Fruit fly (Drosophila melanogaster) whole organism, prepupa: ENCODE results near the gene rempA.

Source experiments
- CG10669 ChIP-seq: fragments of 200-800 bp; sonication (Bioruptor generic); optimal IDR thresholded peaks from 3 replicates; lab custom pipeline; 2018; ENCODE audit warnings: missing biosample characterization, mild to moderate bottlenecking, missing genetic modification characterization, moderate library complexity
- CG11294 ChIP-seq: fragments of 200-800 bp; sonication (Bioruptor generic); IDR thresholded peaks from 2 replicates; pipeline ENCODE4 v1.3.6; 2022; ENCODE audit warnings: missing biosample characterization, missing genetic modification characterization
- CG11902 ChIP-seq: fragments of 200-800 bp; sonication (Bioruptor generic); optimal IDR thresholded peaks from 3 replicates; lab custom pipeline; 2016; ENCODE audit warnings: missing biosample characterization, missing genetic modification characterization
- CG16779 ChIP-seq: fragments of 200-800 bp; sonication (Bioruptor generic); optimal IDR thresholded peaks from 3 replicates; lab custom pipeline; 2017; ENCODE audit warnings: missing biosample characterization, mild to moderate bottlenecking, missing genetic modification characterization
- CG3032 ChIP-seq: fragments of 200-800 bp; optimal IDR thresholded peaks from 2 replicates; lab custom pipeline; 2019; ENCODE audit warnings: missing biosample characterization, mild to moderate bottlenecking, missing genetic modification characterization, moderate library complexity
- CG31627 ChIP-seq: fragments of 200-800 bp; sonication (Bioruptor generic); optimal IDR thresholded peaks from 3 replicates; lab custom pipeline; 2016; ENCODE audit warnings: missing biosample characterization, missing genetic modification characterization
- CG32006 ChIP-seq: fragments of 200-800 bp; sonication (Bioruptor generic); optimal IDR thresholded peaks from 3 replicates; lab custom pipeline; 2017; ENCODE audit warnings: missing biosample characterization, mild to moderate bottlenecking, missing genetic modification characterization
- CG34406 ChIP-seq: fragments of 200-800 bp; sonication (Bioruptor generic); optimal IDR thresholded peaks from 3 replicates; lab custom pipeline; 2016; ENCODE audit warnings: missing biosample characterization, missing genetic modification characterization
- CG3919 ChIP-seq: fragments of 200-800 bp; sonication (Bioruptor generic); optimal IDR thresholded peaks from 3 replicates; lab custom pipeline; 2016; ENCODE audit warnings: missing biosample characterization, missing genetic modification characterization
- CG4318 ChIP-seq: fragments of 200-800 bp; sonication (Bioruptor generic); optimal IDR thresholded peaks from 3 replicates; lab custom pipeline; 2017; ENCODE audit warnings: missing biosample characterization, mild to moderate bottlenecking, missing genetic modification characterization
- CG6276 ChIP-seq: fragments of 200-800 bp; sonication (Bioruptor generic); optimal IDR thresholded peaks from 2 replicates; lab custom pipeline; 2017; ENCODE audit warnings: missing biosample characterization, mild to moderate bottlenecking, missing genetic modification characterization
- CG6792 ChIP-seq: fragments of 200-800 bp; sonication (Bioruptor generic); optimal IDR thresholded peaks from 3 replicates; lab custom pipeline; 2016; ENCODE audit warnings: missing biosample characterization, missing genetic modification characterization
- CG6854 ChIP-seq: fragments of 200-800 bp; sonication (Bioruptor generic); optimal IDR thresholded peaks from 2 replicates; lab custom pipeline; 2017; ENCODE audit warnings: missing biosample characterization, mild to moderate bottlenecking, missing genetic modification characterization
- CG8119 ChIP-seq: fragments of 200-800 bp; sonication (Bioruptor generic); IDR thresholded peaks from 3 replicates; pipeline ENCODE4 v1.3.6; 2022; ENCODE audit warnings: missing biosample characterization, missing genetic modification characterization
- CG8319 ChIP-seq: fragments of 200-800 bp; sonication (Bioruptor generic); optimal IDR thresholded peaks from 3 replicates; lab custom pipeline; 2016; ENCODE audit warnings: missing biosample characterization, missing genetic modification characterization
- CG8632 ChIP-seq: fragments of 200-800 bp; sonication (Bioruptor generic); optimal IDR thresholded peaks from 3 replicates; lab custom pipeline; 2016; ENCODE audit warnings: missing biosample characterization, missing genetic modification characterization
- Eip78C ChIP-seq: fragments of 200-800 bp; sonication (Bioruptor generic); peaks from one replicate; lab custom pipeline; 2016; ENCODE audit warnings: missing biosample characterization, missing genetic modification characterization
- Hr39 ChIP-seq: fragments of 200-800 bp; sonication (Bioruptor generic); optimal IDR thresholded peaks from 2 replicates; lab custom pipeline; 2016; ENCODE audit warnings: missing biosample characterization, missing genetic modification characterization
- Met ChIP-seq: fragments of 200-800 bp; sonication (Bioruptor generic); optimal IDR thresholded peaks from 3 replicates; lab custom pipeline; 2016; ENCODE audit warnings: missing biosample characterization, missing genetic modification characterization
- Sox102F ChIP-seq: fragments of 200-800 bp; sonication (Bioruptor generic); optimal IDR thresholded peaks from 2 replicates; lab custom pipeline; 2016; ENCODE audit warnings: missing biosample characterization, mild to moderate bottlenecking, missing genetic modification characterization
- Sox14 ChIP-seq: fragments of 200-800 bp; sonication (Bioruptor generic); optimal IDR thresholded peaks from 3 replicates; lab custom pipeline; 2016; ENCODE audit warnings: missing biosample characterization, missing genetic modification characterization
- achi ChIP-seq: fragments of 200-800 bp; sonication (Bioruptor generic); optimal IDR thresholded peaks from 3 replicates; lab custom pipeline; 2016; ENCODE audit warnings: missing biosample characterization, missing genetic modification characterization
- acj6 ChIP-seq: fragments of 200-800 bp; sonication (Bioruptor generic); optimal IDR thresholded peaks from 3 replicates; lab custom pipeline; 2016; ENCODE audit warnings: missing biosample characterization, missing genetic modification characterization
- cyc ChIP-seq: fragments of 200-800 bp; sonication (Bioruptor generic); optimal IDR thresholded peaks from 3 replicates; lab custom pipeline; 2016; ENCODE audit warnings: missing biosample characterization, missing genetic modification characterization
- dsx ChIP-seq: fragments of 200-800 bp; optimal IDR thresholded peaks from 3 replicates; lab custom pipeline; 2019; ENCODE audit warnings: missing biosample characterization, mild to moderate bottlenecking, missing genetic modification characterization, moderate library complexity; ENCODE audit not compliant: poor library complexity, severe bottlenecking
- fd59A ChIP-seq: fragments of 200-800 bp; sonication (Bioruptor generic); optimal IDR thresholded peaks from 2 replicates; lab custom pipeline; 2017; ENCODE audit warnings: missing biosample characterization, mild to moderate bottlenecking, missing genetic modification characterization, missing genetic modification reagents
- fd85E ChIP-seq: fragments of 200-800 bp; sonication (Bioruptor generic); optimal IDR thresholded peaks from 3 replicates; lab custom pipeline; 2016; ENCODE audit warnings: missing biosample characterization, missing genetic modification characterization
- fkh ChIP-seq: fragments of 200-800 bp; sonication (Bioruptor generic); optimal IDR thresholded peaks from 3 replicates; lab custom pipeline; 2017; ENCODE audit warnings: missing biosample characterization, mild to moderate bottlenecking, missing genetic modification characterization, moderate library complexity
- lz ChIP-seq: fragments of 200-800 bp; sonication (Bioruptor generic); optimal IDR thresholded peaks from 3 replicates; lab custom pipeline; 2016; ENCODE audit warnings: missing biosample characterization, missing genetic modification characterization
- pdm3 ChIP-seq: fragments of 200-800 bp; sonication (Bioruptor generic); optimal IDR thresholded peaks from 3 replicates; lab custom pipeline; 2016; ENCODE audit warnings: missing biosample characterization, missing genetic modification characterization
- ss ChIP-seq, 2 experiments: fragments of 200-800 bp; sonication (Bioruptor generic); optimal IDR thresholded peaks; 2 replicates in 1 of 2; 3 replicates in 1 of 2; lab custom pipeline; 2017 to 2018; ENCODE audit warnings: mild to moderate bottlenecking in 2 of 2, missing biosample characterization in 2 of 2, missing genetic modification characterization in 2 of 2, moderate library complexity in 1 of 2
- svp ChIP-seq: fragments of 200-800 bp; sonication (Bioruptor generic); peaks from one replicate; lab custom pipeline; 2016; ENCODE audit warnings: missing biosample characterization, missing genetic modification characterization
- vri ChIP-seq: fragments of 200-800 bp; sonication (Bioruptor generic); optimal IDR thresholded peaks from 3 replicates; lab custom pipeline; 2016; ENCODE audit warnings: missing biosample characterization, mild to moderate bottlenecking, missing genetic modification characterization

The rempA gene

dm6 chr2L:552432-552929 is 7.6 kb downstream of the rempA start, which contains the start of gene Ets21C (continued):
- TF ChIP-seq CG16779 (tag; lab: Kevin White, UChicago) (peak; percentile 79), CG8632 (GFP tag; lab: Kevin White, UChicago) (no peak), CG32006 (no peak), lz (GFP tag; lab: Kevin White, UChicago) (no peak), CG6792 (GFP tag; lab: Kevin White, UChicago) (no peak), CG8319 (no peak), Sox102F (GFP tag; lab: Kevin White, UChicago) (no peak), Eip78C (peak; percentile 82), fd85E (no peak), achi (GFP tag; lab: Kevin White, UChicago) (peak; percentile 23), CG3032 (tag; lab: Kevin White, UChicago) (no peak), Hr39 (peak; percentile 23), dsx (GFP tag; lab: Kevin White, UChicago) (peak; percentile 19)

- peak; percentile 33 for TF ChIP-seq svp
- TF ChIP-seq CG4318 (GFP tag; lab: Kevin White, UChicago) = no peak
These were observed 10.5 kb downstream of the rempA start for dm6 chr2L:549637-550036.

dm6 chr2L:547978-548377 is 12.1 kb downstream of the rempA start:
- no peak for TF ChIP-seq CG10669
- no peak for TF ChIP-seq CG8632 (GFP tag; lab: Kevin White, UChicago)
- TF ChIP-seq CG11902 (GFP tag; lab: Kevin White, UChicago) = no peak
- TF ChIP-seq cyc = no peak
- TF ChIP-seq Met (GFP tag; lab: Kevin White, UChicago) = no peak
- no peak for TF ChIP-seq pdm3
- no peak for TF ChIP-seq CG8119 (GFP tag; lab: Robert Waterston, UW)
- no peak for TF ChIP-seq CG11294 (GFP tag; lab: Robert Waterston, UW)
- TF ChIP-seq ss (GFP tag; optimal IDR thresholded peaks at IDR 0.05; lab: Kevin White, UChicago) = no peak
- no peak for TF ChIP-seq CG3919
- no peak for TF ChIP-seq CG6854 (GFP tag; lab: Kevin White, UChicago)
- TF ChIP-seq fd59A (GFP tag; lab: Kevin White, UChicago) = no peak

dm6 chr2L:544444-545179 is 15.5 kb downstream of the rempA start, which contains the start of the genes Spp and nAChRbeta3:
Gene Spp (minus strand): TSS chr2L:544653.
Gene nAChRbeta3 (plus strand): TSS chr2L:545129.
- no peak for TF ChIP-seq Sox14 (GFP tag; lab: Kevin White, UChicago)
- no peak for TF ChIP-seq CG11902 (GFP tag; lab: Kevin White, UChicago)
- TF ChIP-seq lz (GFP tag; lab: Kevin White, UChicago) = no peak
- TF ChIP-seq Eip78C = peak; percentile 1
- no peak for TF ChIP-seq acj6 (GFP tag; lab: Kevin White, UChicago)
- no peak for TF ChIP-seq CG34406 (GFP tag; lab: Kevin White, UChicago)
- TF ChIP-seq svp = peak; percentile 62
- TF ChIP-seq pdm3 = no peak
- peak; percentile 14 for TF ChIP-seq achi (GFP tag; lab: Kevin White, UChicago)
- TF ChIP-seq CG8119 (GFP tag; lab: Robert Waterston, UW) = no peak
- TF ChIP-seq vri (GFP tag; lab: Kevin White, UChicago) = no peak
- no peak for TF ChIP-seq fkh
- TF ChIP-seq CG6276 (GFP tag; lab: Kevin White, UChicago) = no peak
- no peak for TF ChIP-seq CG4318 (GFP tag; lab: Kevin White, UChicago)

dm6 chr2L:543799-544198 is 16.3 kb downstream of the rempA start:
- TF ChIP-seq CG31627 (GFP tag; lab: Kevin White, UChicago) = no peak
- TF ChIP-seq pdm3 = no peak
- no peak for TF ChIP-seq lz (GFP tag; lab: Kevin White, UChicago)
- TF ChIP-seq fkh = no peak
- TF ChIP-seq CG3032 (tag; lab: Kevin White, UChicago) = no peak
- TF ChIP-seq, all 60 proteins: peak for 0
